Fruit fly (Drosophila melanogaster): ENCODE results near the gene Ubr3.

Gene Ubr3

DNA sequence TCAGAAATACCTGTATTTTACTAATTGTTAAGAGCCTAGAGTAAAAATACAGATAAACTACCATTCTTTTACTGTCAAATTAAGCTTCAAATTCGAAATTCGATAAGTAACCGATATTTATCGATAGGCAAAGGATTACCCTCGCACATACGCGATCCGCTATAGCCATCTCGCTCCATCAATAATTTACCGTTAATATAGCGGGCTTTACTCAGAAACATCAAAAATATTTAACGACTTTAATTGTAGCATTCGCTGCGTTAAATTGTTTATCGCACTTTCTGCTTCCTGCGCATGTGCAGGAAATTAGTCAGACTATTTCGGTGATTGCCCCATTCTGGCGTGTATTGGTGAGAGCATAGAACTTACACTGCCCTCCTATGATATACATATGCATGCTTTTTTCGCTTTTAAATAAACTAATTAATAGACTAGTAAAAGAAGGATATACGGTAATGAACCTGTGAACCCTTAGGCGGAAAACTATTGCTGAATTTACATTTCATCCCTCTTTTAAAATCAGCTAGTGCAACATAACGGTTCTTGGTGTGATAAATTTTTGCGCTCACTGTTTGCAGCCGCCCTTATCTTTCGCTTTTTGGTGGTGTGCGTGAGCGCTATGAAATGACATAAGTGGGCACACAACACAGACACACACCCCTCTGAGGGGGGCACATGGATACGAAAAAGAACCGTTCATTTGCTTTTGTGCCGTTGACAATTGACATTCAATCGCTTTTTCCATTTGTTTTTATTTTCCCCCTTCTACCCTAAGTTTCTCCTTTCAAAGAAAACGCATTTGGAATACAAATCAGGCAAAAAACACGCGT is 27.2 kb upstream of the Ubr3 start, which contains the start of the genes dpr14 and spidey (continued):
- TF ChIP-seq Scr (GFP tag; IDR thresholded peaks at IDR 0.05; ENCODE audit: partially characterized antibody) (peak; percentile 55), CG13123 (GFP tag; optimal IDR thresholded peaks at IDR 0.05) (peak; percentile 51), CG7745 (tag; optimal IDR thresholded peaks at IDR 0.05) (no peak), Hmx (GFP tag; optimal IDR thresholded peaks at IDR 0.05) (peak; percentile 65), ara (GFP tag; IDR thresholded peaks at IDR 0.05) (peak; percentile 77), mld (GFP tag; IDR thresholded peaks at IDR 0.05; ENCODE audit: partially characterized antibody) (no peak), CG42726 (GFP tag; IDR thresholded peaks at IDR 0.05; ENCODE audit: partially characterized antibody) (no peak), CG1529 (GFP tag; optimal IDR thresholded peaks at IDR 0.05) (peak; percentile 77), zf30C (GFP tag; optimal IDR thresholded peaks at IDR 0.05) (no peak), hkb (optimal IDR thresholded peaks at IDR 0.05) (no peak), hkb (GFP tag; IDR thresholded peaks at IDR 0.05) (peak; percentile 94), exex (tag; optimal IDR thresholded peaks at IDR 0.05) (peak; percentile 80), CG2889 (GFP tag; IDR thresholded peaks at IDR 0.05) (peak; percentile 85), pum (GFP tag; optimal IDR thresholded peaks at IDR 0.05) (peak; percentile 82), CG10979 (tag; optimal IDR thresholded peaks at IDR 0.05) (peak; percentile 87), Nf-YB (GFP tag; optimal IDR thresholded peaks at IDR 0.05) (peak; percentile 74), chn (GFP tag; optimal IDR thresholded peaks at IDR 0.05) (peak; percentile 80), H15 (GFP tag; IDR thresholded peaks at IDR 0.05) (peak; percentile 79; the same call in 2 of the 3 replicates), E2f1 (GFP tag; IDR thresholded peaks at IDR 0.05) (peak; percentile 91), CG12155 (GFP tag; optimal IDR thresholded peaks at IDR 0.05) (peak; percentile 84), eyg (GFP tag; optimal IDR thresholded peaks at IDR 0.05) (peak; percentile 67), wdn (GFP tag; IDR thresholded peaks at IDR 0.05) (peak; percentile 86), CG4707 (GFP tag; optimal IDR thresholded peaks at IDR 0.05) (peak; percentile 62), row (GFP tag; IDR thresholded peaks at IDR 0.05) (peak; percentile 98), CG13424 (tag; optimal IDR thresholded peaks at IDR 0.05) (peak; percentile 92), CG11247 (GFP tag; IDR thresholded peaks at IDR 0.05) (peak; percentile 86), lola (GFP tag; optimal IDR thresholded peaks at IDR 0.05) (peak in 1 of 3 experiments; percentile 76), dati (GFP tag; IDR thresholded peaks at IDR 0.05) (no peak), CG10366 (GFP tag; IDR thresholded peaks at IDR 0.05) (peak; percentile 89), Usf (GFP tag; optimal IDR thresholded peaks at IDR 0.05) (peak; percentile 64), Ssrp (tag; optimal IDR thresholded peaks at IDR 0.05) (peak; percentile 78), CG10462 (GFP tag; optimal IDR thresholded peaks at IDR 0.05) (peak; percentile 62), btn (GFP tag; optimal IDR thresholded peaks at IDR 0.05) (peak; percentile 77), CG11093 (GFP tag; IDR thresholded peaks at IDR 0.05) (peak; percentile 89), inv (GFP tag; IDR thresholded peaks at IDR 0.05; ENCODE audit: partially characterized antibody) (0 out of 2 replicates have a peak, but pooled peaks have one; percentile 21), CG10565 (GFP tag; optimal IDR thresholded peaks at IDR 0.05) (peak; percentile 31), bbx (GFP tag; IDR thresholded peaks at IDR 0.05; ENCODE audit: partially characterized antibody) (no peak), CG31365 (tag; optimal IDR thresholded peaks at IDR 0.05) (peak; percentile 80), Doc3 (GFP tag; IDR thresholded peaks at IDR 0.05; ENCODE audit: partially characterized antibody) (0 out of 3 replicates have a peak, but pooled peaks have one; percentile 15), sima (GFP tag; optimal IDR thresholded peaks at IDR 0.05) (peak; percentile 47), Abd-B (GFP tag; optimal IDR thresholded peaks at IDR 0.05) (peak; percentile 78), chinmo (GFP tag; IDR thresholded peaks at IDR 0.05; ENCODE audit: partially characterized antibody) (0 out of 4 replicates have a peak, but pooled peaks have one; percentile 36), Mad (GFP tag; optimal IDR thresholded peaks at IDR 0.05) (peak; percentile 61), NC2β (GFP tag; optimal IDR thresholded peaks at IDR 0.05) (peak; percentile 83), CG11456 (GFP tag; IDR thresholded peaks at IDR 0.05) (peak; percentile 90), dysf (GFP tag; IDR thresholded peaks at IDR 0.05) (peak; percentile 93), CG6854 (GFP tag; optimal IDR thresholded peaks at IDR 0.05) (peak; percentile 87), CG13894 (tag; optimal IDR thresholded peaks at IDR 0.05) (peak; percentile 93)

All from whole organism, embryonic.